Worm (Caenorhabditis elegans): ENCODE measurements around the gene Y54G2A.52.

DNA sequence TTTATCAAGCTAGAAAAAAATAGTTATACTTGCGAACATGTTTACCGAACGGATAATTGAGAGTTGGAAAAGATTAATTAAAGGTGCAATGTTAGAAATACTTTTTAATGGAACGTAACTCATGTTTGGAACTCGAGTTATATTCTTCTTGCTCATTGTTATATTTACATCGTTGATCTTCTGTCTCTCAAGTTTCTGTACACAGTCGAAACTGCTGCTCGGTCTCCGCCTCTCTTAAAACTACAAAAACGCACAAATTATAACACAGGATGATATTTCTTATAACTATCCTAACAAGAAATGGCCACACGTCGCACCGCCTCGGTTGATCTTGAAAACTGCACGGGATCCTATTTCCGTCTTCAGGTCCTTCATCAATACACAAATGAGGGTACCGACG is 36.0 kb upstream of the Y54G2A.52 start, which contains the start of gene pudl-2:
- TF ChIP-seq him-1 (tag; optimal IDR thresholded peaks at IDR 0.05) (no peak), dao-5 (tag; optimal IDR thresholded peaks at IDR 0.05) (no peak), W03F9.2 (tag; optimal IDR thresholded peaks at IDR 0.05) (no peak)
